Fruit fly (Drosophila melanogaster) S2 (cell line): ENCODE data around the gene CG13837.

Experiments
- CG8478 ChIP-seq: fragments of >200 bp; optimal IDR thresholded peaks from 2 replicates; lab custom pipeline; 2018
- CTCF ChIP-seq, 2 experiments: fragments of >200 bp; optimal IDR thresholded peaks; 2 replicates each; lab custom pipeline; 2018

DNA sequence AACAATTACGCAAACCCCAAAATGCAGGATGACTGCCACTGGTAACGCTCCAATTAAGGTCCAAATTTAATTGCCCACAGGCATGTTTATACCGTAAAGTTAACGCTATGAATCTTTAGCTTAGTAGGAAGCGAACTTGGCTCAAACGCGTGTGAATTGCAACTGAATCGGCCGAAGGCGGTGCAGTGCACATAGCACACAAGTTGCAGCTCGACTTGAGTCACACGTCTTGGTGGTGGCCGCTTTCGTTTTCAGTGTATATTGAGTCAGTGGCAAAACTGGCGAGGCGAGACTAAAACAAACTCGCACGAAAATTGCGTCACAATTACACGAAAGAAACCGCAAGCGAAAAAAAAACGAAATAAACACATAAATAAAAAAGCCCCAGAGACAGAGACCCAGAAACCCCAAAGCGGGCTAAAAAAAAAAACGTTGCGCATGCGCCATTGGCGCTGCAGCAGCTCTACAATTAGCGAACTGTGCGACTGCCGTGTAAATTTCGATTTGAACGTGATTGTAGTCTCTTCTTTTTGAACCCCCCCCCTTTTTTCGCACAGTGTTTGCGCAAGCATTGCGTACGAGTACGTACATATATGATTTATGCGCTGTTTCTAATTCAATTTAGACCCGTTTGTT is 34.2 kb upstream of the CG13837 start:
- TF ChIP-seq CG8478 (lab: Kevin White, UChicago) (no peak), CTCF (optimal IDR thresholded peaks at IDR 0.05; lab: Kevin White, UChicago) (no peak)
